Worm (Caenorhabditis elegans): ENCODE measurements around the gene col-140.

ce11 chrV:5799373-5799772 lies 37.3 kb downstream of the col-140 start, which contains the start of gene cyn-17:
- TF ChIP-seq nhr-111 (GFP tag; optimal IDR thresholded peaks at IDR 0.05) (no peak), lin-29 (GFP tag; IDR thresholded peaks at IDR 0.05) (no peak), ztf-11 (tag; optimal IDR thresholded peaks at IDR 0.05) (no peak), ceh-62 (tag; optimal IDR thresholded peaks at IDR 0.05) (no peak), unc-62 (GFP tag; optimal IDR thresholded peaks at IDR 0.05 in 1 of 2) (no peak), unc-62 (tag; optimal IDR thresholded peaks at IDR 0.05) (no peak), Y75B8A.6 (GFP tag; IDR thresholded peaks at IDR 0.05) (no peak), fkh-10 (GFP tag; optimal IDR thresholded peaks at IDR 0.05) (no peak), Y48G9A.11 (GFP tag; IDR thresholded peaks at IDR 0.05) (no peak)

All from whole organism, L4 larva.